Worm (Caenorhabditis elegans) whole organism, dauer: ENCODE measurements around the gene skr-13.

Experiments
- unc-62 ChIP-seq: sonication (generic microtip); optimal IDR thresholded peaks from 2 replicates; lab custom pipeline; 2017; ENCODE audit warnings: missing biosample characterization, missing genetic modification reagents, missing genetic modification characterization

The skr-13 gene

DNA sequence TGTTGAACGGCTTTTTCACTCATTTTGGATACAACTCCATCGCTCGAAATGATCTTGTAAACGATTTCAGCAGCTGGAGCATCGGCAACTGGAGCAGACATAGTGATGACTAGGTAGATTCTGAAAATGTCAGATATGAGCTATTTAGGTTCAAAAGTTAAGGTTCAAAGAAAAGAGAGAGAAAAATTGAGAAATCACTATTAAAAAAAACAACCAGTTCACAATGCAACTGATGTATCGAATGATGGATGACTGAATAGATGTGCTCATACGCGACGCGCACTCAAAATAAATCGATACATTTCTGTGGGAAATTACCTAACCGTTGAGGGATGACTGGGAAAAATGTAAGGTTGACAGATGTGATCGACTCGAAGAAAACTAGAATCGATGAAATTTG is at the start of gene skr-13:
TSS of gene skr-13 (minus strand) at position 101 of the 400 bp plus-strand sequence.
- no peak for TF ChIP-seq unc-62 (GFP tag; lab: Kevin White, UChicago)

DNA sequence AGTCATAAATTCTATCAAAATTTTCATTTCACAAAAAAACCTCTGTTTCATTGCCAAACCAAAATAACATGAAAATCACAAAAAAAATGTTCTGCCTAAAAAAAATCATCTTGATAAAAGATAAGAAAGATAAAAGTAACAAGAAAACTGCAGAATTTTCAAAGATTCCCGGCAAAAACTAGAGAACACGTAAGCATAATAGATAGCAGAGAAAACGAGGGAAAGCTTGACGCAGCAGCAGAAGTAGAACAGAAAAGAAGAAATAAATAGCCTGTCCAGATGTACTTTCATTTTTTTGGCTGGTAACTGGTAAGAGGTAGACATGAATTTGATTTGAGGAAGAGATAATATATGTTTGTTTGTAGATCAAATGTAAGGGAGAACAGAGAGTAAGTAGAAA is 48.3 kb upstream of the skr-13 start:
- TF ChIP-seq unc-62 (GFP tag; lab: Kevin White, UChicago) = no peak

- TF ChIP-seq unc-62 (GFP tag; lab: Kevin White, UChicago) = no peak
These were observed 46.9 kb upstream of the skr-13 start for ce11 chrIV:17209309-17209708.

DNA sequence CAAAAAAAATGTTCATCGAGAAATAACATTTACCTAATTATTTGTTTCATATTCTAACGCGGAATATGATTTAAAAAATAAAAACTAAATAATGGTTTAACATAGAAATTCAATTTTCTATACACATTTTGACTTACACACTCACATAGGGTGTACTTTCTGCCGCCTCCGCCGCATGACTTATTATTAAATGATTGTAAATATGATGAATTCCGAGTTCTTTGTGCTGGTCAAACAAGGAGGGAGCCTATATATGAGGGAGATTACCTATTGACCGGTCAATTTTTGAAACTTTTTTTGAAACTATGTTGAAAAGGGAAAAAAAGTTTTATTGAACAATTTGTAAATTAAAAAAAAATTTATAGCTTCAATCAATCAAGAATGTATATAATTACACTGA is 45.4 kb upstream of the skr-13 start:
- TF ChIP-seq unc-62 (GFP tag; lab: Kevin White, UChicago) = no peak

ce11 chrIV:17206745-17207144 is 44.3 kb upstream of the skr-13 start, which contains the start of gene cnnm-1:
Gene cnnm-1, minus strand, starts transcription at chrIV:17206845.
- TF ChIP-seq unc-62 (GFP tag; lab: Kevin White, UChicago) = no peak

ce11 chrIV:17199706-17200105 is 37.3 kb upstream of the skr-13 start:
- no peak for TF ChIP-seq unc-62 (GFP tag; lab: Kevin White, UChicago)

DNA sequence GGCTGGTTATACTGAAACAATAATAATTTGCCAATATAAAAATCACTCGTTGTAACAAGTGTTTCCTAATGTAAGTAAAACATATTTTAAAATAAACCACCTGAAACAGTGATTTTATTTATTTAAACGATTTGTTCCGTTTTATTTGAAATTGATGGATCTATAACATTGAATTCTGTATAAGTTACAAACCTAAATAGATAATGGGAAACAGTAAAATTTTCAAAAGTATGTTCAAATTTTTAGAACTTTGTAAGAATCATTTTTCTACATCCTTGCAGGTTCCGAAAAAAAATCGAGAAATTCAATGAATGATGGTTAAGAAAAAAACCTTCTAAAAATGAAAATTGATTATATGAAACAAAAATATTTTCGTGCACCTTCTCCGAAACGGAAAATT is 31.1 kb upstream of the skr-13 start:
- TF ChIP-seq unc-62 (GFP tag; lab: Kevin White, UChicago) = no peak

DNA sequence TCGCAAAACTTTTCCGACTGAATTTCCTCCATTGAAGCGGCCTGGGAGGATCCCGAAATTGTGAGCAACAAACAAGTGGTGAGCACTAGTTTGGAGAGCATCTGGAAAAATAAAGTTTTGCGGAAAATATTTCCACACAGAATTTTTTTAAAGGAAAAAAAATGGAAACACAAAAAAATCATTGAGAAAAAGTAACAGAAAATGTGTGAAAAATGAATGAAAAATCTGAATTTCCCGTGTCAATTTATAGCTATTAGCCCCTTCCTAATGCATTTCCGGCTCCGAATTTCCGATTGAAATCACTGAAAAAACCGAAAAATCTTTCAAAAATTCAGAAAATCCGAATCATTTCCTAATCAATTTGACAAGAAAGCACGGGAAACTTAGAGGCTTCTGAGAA is 29.4 kb upstream of the skr-13 start, which contains the start of gene flp-17:
TSS of gene flp-17 (minus strand) at position 101 of the 400 bp plus-strand sequence.
- TF ChIP-seq unc-62 (GFP tag; lab: Kevin White, UChicago) = no peak

ce11 chrIV:17189193-17189592 is 26.8 kb upstream of the skr-13 start:
- TF ChIP-seq unc-62 (GFP tag; lab: Kevin White, UChicago) = no peak

DNA sequence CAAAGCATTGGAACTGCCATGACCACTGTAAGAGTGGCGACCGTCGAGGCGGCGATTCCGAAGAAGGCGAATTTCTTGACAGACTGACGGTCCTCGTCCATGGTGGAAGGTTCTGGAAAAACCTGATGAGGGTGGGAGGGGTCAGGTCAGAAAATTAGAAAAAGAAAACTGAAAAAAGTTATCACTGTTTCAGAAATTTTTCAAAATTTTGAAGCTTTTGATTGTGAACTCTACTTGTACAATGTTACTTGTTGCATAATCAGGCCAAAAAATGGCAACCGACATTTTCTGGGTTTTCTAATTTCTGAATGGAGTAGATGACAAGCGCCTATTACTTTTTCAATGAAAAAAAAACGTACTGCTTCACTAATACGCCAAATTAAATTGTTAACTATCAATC is 21.2 kb upstream of the skr-13 start, which contains the start of gene col-138:
TSS of gene col-138 (minus strand) at position 101 of the 400 bp plus-strand sequence.
- TF ChIP-seq unc-62 (GFP tag; lab: Kevin White, UChicago) = no peak

DNA sequence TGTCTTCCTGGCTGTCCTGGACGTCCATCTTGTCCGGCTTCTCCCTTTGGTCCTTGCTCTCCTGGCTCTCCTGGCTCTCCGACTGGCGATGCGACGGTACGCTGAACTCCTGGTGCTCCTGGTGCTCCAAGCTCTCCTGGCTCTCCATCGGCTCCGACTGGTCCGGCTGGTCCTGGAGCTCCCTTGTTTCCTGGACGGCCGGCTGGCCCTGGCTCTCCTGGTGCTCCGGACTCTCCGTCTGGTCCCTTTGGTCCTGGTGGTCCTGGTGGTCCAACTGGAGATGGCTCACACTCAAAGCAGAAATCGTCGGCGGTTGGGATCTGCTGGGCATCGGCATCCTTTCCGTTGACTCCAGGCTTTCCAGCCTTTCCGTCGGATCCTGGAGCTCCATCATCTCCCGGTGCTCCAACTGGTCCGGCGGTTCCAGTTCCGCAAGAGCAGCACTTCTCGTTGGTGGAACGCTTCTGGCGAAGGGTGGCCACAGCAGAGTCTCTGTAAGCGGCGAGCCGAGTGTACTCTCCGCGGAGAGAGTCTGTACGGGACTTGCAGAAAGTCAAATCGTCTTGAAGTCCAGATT is 20.7 kb upstream of the skr-13 start:
- no peak for TF ChIP-seq unc-62 (GFP tag; lab: Kevin White, UChicago)

ce11 chrIV:17179565-17179964 is 17.1 kb upstream of the skr-13 start:
- TF ChIP-seq unc-62 (GFP tag; lab: Kevin White, UChicago) = no peak

ce11 chrIV:17179071-17179470 is 16.7 kb upstream of the skr-13 start:
- no peak for TF ChIP-seq unc-62 (GFP tag; lab: Kevin White, UChicago)

DNA sequence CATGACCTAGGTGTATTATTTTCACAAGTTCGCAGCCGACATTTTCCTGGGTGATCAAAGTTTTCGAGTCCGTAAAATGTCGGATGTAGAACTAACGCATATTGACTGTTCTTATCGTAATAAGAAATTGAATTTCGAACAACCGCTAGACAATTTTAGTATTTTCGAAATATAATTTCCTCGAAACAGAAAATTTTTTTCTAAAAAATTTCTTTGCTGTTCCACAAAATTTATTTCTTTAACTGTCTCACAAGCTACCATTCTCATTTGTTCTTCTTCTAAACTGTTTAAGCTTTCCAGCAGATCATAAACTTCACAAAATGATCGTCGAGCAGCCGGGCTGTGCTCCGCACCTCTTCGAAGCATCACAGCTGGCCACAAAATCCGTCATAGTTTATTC is 13.8 kb upstream of the skr-13 start, which contains the start of gene C52D10.3:
TSS of gene C52D10.3 (plus strand) at position 301 of the 400 bp plus-strand sequence.
- no peak for TF ChIP-seq unc-62 (GFP tag; lab: Kevin White, UChicago)

DNA sequence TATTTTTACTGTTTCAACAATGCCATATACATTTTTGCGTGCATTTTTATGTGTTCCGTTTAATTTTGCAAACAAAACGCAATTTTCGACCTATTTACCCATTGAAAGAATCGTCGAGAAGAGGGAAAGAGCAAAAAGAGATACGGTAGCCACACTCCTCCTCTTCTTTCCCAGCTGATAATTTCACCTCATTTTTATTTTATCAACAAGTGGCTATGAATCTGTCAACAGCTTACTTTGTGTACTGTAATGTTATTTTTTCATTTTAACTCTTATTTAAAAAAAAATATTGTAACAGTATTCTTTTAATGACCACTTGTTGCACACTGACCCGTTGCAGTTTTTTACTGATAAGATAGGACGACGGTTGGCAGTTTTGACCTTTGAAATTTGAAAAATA is 12.6 kb upstream of the skr-13 start:
- TF ChIP-seq unc-62 (GFP tag; lab: Kevin White, UChicago) = no peak

ce11 chrIV:17174087-17174486 is 11.7 kb upstream of the skr-13 start:
- no peak for TF ChIP-seq unc-62 (GFP tag; lab: Kevin White, UChicago)

DNA sequence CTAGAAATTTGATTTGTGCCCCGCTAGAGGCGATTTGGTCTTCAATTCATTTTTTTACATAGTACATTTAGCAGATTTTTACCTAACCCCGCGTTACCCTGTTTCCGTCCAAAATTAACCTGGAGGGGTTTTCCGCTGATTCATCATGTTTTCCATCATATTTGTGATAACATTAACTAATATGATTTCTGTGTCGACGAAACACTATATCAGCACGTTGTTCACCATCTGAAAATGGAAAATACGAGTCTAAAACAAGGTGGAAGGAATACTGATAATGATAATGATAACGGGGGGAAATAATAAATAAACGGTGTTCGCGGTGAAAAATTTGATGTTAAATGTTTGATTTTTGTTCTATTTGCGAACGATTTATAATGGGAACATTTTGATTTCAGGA is 9.3 kb upstream of the skr-13 start:
- TF ChIP-seq unc-62 (GFP tag; lab: Kevin White, UChicago) = no peak
